Worm (Caenorhabditis elegans): ENCODE measurements around the gene pgp-6.

The pgp-6 gene

DNA sequence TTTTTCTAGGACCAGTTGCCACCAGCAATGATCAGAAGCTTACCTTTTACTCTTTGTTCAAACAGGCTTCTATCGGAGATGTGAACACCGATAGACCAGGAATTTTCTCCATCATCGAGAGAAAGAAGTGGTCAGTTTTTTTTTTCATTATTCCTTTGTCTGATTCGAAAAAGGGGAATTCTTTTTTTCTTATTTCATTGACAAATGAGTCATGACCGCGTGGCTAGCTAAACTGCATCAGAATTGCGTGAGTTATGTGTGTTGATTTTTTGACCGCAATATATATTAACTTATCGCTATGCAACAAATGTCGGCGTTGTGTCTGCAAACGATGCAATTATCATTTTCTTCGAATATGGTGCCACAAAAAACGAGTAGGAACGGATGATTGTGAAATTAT lies 26.2 kb upstream of the pgp-6 start:
- TF ChIP-seq odd-2 (tag; optimal IDR thresholded peaks at IDR 0.05) = no peak

DNA sequence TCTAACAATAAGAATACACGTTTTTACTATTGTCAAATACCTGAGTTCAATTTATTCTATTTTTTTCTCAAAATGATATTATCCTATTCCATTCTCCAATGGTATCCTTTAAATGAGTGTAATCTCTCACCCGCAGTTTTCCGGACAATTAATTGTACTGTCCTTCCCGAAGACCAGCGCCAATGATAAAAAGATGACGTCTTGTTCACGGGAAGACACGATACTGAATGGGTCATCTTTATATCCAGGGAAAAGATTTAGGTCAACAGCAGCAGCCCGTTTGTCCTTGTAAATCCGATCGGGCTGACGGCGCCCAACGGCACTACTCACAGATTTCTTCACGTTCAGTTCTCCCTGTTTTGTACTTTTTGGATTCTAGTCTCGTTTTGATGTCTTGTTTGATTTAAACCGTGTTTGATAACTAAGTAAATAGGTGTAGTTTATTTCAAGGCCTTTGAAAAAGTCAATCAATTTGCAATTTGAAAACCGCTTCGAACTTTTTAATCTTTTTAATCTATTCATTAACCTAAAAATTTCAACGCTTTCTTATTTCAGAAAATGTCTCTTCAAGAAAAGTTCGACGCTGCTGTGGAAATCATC lies 25.6 kb upstream of the pgp-6 start, which contains the start of gene acbp-3:
acbp-3 (plus strand) TSS at position 550 of the 600 bp plus-strand sequence.
- TF ChIP-seq ceh-2 (tag; optimal IDR thresholded peaks at IDR 0.05) (no peak), ceh-48 (tag; optimal IDR thresholded peaks at IDR 0.05) (no peak), T23F11.4 (GFP tag; optimal IDR thresholded peaks at IDR 0.05) (no peak), ceh-30 (tag; optimal IDR thresholded peaks at IDR 0.05) (no peak), tbx-7 (tag; optimal IDR thresholded peaks at IDR 0.05) (no peak), pat-9 (tag; optimal IDR thresholded peaks at IDR 0.05) (no peak), lim-6 (tag; optimal IDR thresholded peaks at IDR 0.05) (no peak), rnt-1 (tag; optimal IDR thresholded peaks at IDR 0.05) (no peak), ahr-1 (tag; optimal IDR thresholded peaks at IDR 0.05) (no peak), hlh-30 (tag; optimal IDR thresholded peaks at IDR 0.05; ENCODE audit: insufficient read depth) (no peak), hlh-8 (tag; optimal IDR thresholded peaks at IDR 0.05) (no peak), mec-3 (tag; optimal IDR thresholded peaks at IDR 0.05; ENCODE audit: borderline replicate concordance) (no peak), pha-2 (tag; optimal IDR thresholded peaks at IDR 0.05) (no peak), C38D4.7 (GFP tag; optimal IDR thresholded peaks at IDR 0.05) (no peak), unc-3 (GFP tag; conservative IDR thresholded peaks at IDR 0.05) (no peak), unc-3 (tag; optimal IDR thresholded peaks at IDR 0.05) (no peak), sox-4 (tag; optimal IDR thresholded peaks at IDR 0.05) (no peak), hlh-15 (tag; optimal IDR thresholded peaks at IDR 0.05) (no peak), dve-1 (tag; optimal IDR thresholded peaks at IDR 0.05) (no peak), syd-9 (tag; optimal IDR thresholded peaks at IDR 0.05) (no peak)

ce11 chrX:10901766-10902165 lies 24.5 kb upstream of the pgp-6 start:
- TF ChIP-seq nhr-11 (tag; optimal IDR thresholded peaks at IDR 0.05) (no peak), elt-2 (tag; optimal IDR thresholded peaks at IDR 0.05) (peak; percentile 48)

DNA sequence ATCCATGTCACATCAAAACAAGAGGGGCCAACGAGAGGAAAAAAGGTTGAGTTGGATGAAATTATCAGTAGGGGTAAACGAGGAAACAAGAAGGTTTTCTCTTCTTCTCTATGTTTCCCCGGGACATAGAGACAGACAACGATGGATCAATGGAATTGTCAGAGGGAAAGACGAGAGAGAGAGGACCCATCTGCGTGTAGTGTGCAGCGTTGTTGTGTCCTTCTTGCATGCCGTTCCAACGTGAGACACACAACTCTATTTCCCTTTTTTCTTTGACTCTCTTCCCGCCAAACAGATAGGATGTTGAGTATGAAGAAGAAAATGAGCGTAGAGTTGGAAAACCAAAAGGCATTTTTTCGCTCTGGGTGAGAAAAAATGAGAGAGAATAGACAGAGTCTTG lies 23.7 kb upstream of the pgp-6 start:
- no peak for TF ChIP-seq fkh-6 (tag; optimal IDR thresholded peaks at IDR 0.05)
- no peak for TF ChIP-seq ahr-1 (tag; optimal IDR thresholded peaks at IDR 0.05)
- TF ChIP-seq madf-2 (tag; optimal IDR thresholded peaks at IDR 0.05) = no peak
- no peak for TF ChIP-seq ceh-48 (tag; optimal IDR thresholded peaks at IDR 0.05)
- peak; percentile 30 for TF ChIP-seq hlh-8 (tag; optimal IDR thresholded peaks at IDR 0.05)
- TF ChIP-seq ceh-18 (tag; optimal IDR thresholded peaks at IDR 0.05) = peak; percentile 82
- peak; percentile 19 for TF ChIP-seq ceh-34 (tag; optimal IDR thresholded peaks at IDR 0.05)
- TF ChIP-seq nfya-1 (tag; optimal IDR thresholded peaks at IDR 0.05) = peak; percentile 57
- no peak for TF ChIP-seq ztf-16 (tag; optimal IDR thresholded peaks at IDR 0.05)
- peak; percentile 30 for TF ChIP-seq elt-2 (tag; optimal IDR thresholded peaks at IDR 0.05)
- TF ChIP-seq syd-9 (tag; optimal IDR thresholded peaks at IDR 0.05) = peak; percentile 20
- no peak for TF ChIP-seq zip-5 (tag; optimal IDR thresholded peaks at IDR 0.05)
- TF ChIP-seq ceh-6 (GFP tag; optimal IDR thresholded peaks at IDR 0.05) = no peak
- no peak for TF ChIP-seq K09A11.1 (tag; optimal IDR thresholded peaks at IDR 0.05; ENCODE audit: insufficient read depth)
- peak; percentile 71 for TF ChIP-seq unc-55 (GFP tag; optimal IDR thresholded peaks at IDR 0.05)
- peak; percentile 37 for TF ChIP-seq tbx-2 (tag; optimal IDR thresholded peaks at IDR 0.05)
- no peak for TF ChIP-seq sdc-2 (tag; optimal IDR thresholded peaks at IDR 0.05)
- TF ChIP-seq unc-42 (tag; optimal IDR thresholded peaks at IDR 0.05) = peak; percentile 31
- peak; percentile 73 for TF ChIP-seq rnt-1 (tag; optimal IDR thresholded peaks at IDR 0.05)
- TF ChIP-seq ceh-31 (tag; optimal IDR thresholded peaks at IDR 0.05) = peak; percentile 52
- peak; percentile 31 for TF ChIP-seq T23F11.4 (GFP tag; optimal IDR thresholded peaks at IDR 0.05)
- no peak for TF ChIP-seq pha-4 (tag; optimal IDR thresholded peaks at IDR 0.05)
- peak; percentile 51 for TF ChIP-seq ref-2 (tag; optimal IDR thresholded peaks at IDR 0.05)
- TF ChIP-seq ceh-2 (tag; optimal IDR thresholded peaks at IDR 0.05) = no peak

Data from whole organism, late embryonic.